Fruit fly (Drosophila melanogaster) whole organism, embryonic: ENCODE results near the gene Dhod.

Experiments used
- Abd-B ChIP-seq: fragments of 200-800 bp; sonication (Bioruptor generic); optimal IDR thresholded peaks from 2 replicates; lab custom pipeline; 2018; ENCODE audit warnings: missing biosample characterization, mild to moderate bottlenecking, missing genetic modification characterization, moderate library complexity
- Ada2b ChIP-seq: fragments of 200-800 bp; sonication (Bioruptor generic); IDR thresholded peaks from 2 replicates; pipeline ENCODE4 v1.3.6; 2022; ENCODE audit warnings: missing biosample characterization, missing genetic modification characterization
- Atf6 ChIP-seq: fragments of 200-800 bp; sonication (Bioruptor generic); IDR thresholded peaks from 2 replicates; pipeline ENCODE4 v1.3.6; 2022; ENCODE audit warnings: missing biosample characterization, missing genetic modification characterization
- B-H1 ChIP-seq: fragments of 200-800 bp; sonication (Bioruptor generic); IDR thresholded peaks from 3 replicates; pipeline ENCODE4 v1.3.6; 2022; ENCODE audit warnings: missing biosample characterization, missing genetic modification characterization
- CG10321 ChIP-seq: fragments of 200-800 bp; sonication (Bioruptor generic); IDR thresholded peaks from 2 replicates; pipeline ENCODE4 v1.3.6; 2022; ENCODE audit warnings: missing biosample characterization, missing genetic modification characterization
- CG10462 ChIP-seq: fragments of 200-800 bp; sonication (Bioruptor generic); optimal IDR thresholded peaks from 2 replicates; lab custom pipeline; 2016; ENCODE audit warnings: missing biosample characterization, missing genetic modification characterization
- CG10959 ChIP-seq: fragments of 200-800 bp; sonication (Bioruptor generic); IDR thresholded peaks from 2 replicates; pipeline ENCODE4 v1.3.6; 2022; ENCODE audit warnings: missing biosample characterization, missing genetic modification characterization
- CG11723 ChIP-seq: fragments of 200-800 bp; sonication (Bioruptor generic); optimal IDR thresholded peaks from 2 replicates; lab custom pipeline; 2017; ENCODE audit warnings: missing biosample characterization, mild to moderate bottlenecking, missing genetic modification characterization
- CG12104 ChIP-seq: fragments of 200-800 bp; sonication (Bioruptor generic); optimal IDR thresholded peaks from 3 replicates; lab custom pipeline; 2016; ENCODE audit warnings: missing biosample characterization, missing genetic modification characterization
- CG13296 ChIP-seq: fragments of 200-800 bp; sonication (Bioruptor generic); optimal IDR thresholded peaks from 3 replicates; lab custom pipeline; 2018; ENCODE audit warnings: missing biosample characterization, mild to moderate bottlenecking, missing genetic modification characterization
- CG13624 ChIP-seq: fragments of 200-800 bp; sonication (Bioruptor generic); optimal IDR thresholded peaks from 2 replicates; lab custom pipeline; 2016; ENCODE audit warnings: missing biosample characterization, missing genetic modification characterization
- CG14667 ChIP-seq: fragments of 200-800 bp; sonication (Bioruptor generic); IDR thresholded peaks from 2 replicates; pipeline ENCODE4 v1.3.6; 2022; ENCODE audit warnings: missing biosample characterization, missing genetic modification characterization
- CG15073 ChIP-seq: fragments of 200-800 bp; sonication (Bioruptor generic); optimal IDR thresholded peaks from 2 replicates; lab custom pipeline; 2016; ENCODE audit warnings: missing biosample characterization, missing genetic modification characterization
- CG15696 ChIP-seq: fragments of 200-800 bp; sonication (Bioruptor generic); optimal IDR thresholded peaks from 2 replicates; lab custom pipeline; 2019; ENCODE audit warnings: missing biosample characterization, mild to moderate bottlenecking, missing genetic modification characterization, moderate library complexity
- CG16813 ChIP-seq: fragments of 200-800 bp; sonication (Bioruptor generic); IDR thresholded peaks from 3 replicates; pipeline ENCODE4 v1.3.6; 2022; ENCODE audit warnings: missing biosample characterization, missing genetic modification characterization; ENCODE audit not compliant: partially characterized antibody
- CG17359 ChIP-seq: fragments of 200-800 bp; sonication (Bioruptor generic); optimal IDR thresholded peaks from 3 replicates; lab custom pipeline; 2018; ENCODE audit warnings: missing biosample characterization, mild to moderate bottlenecking, missing genetic modification characterization, moderate library complexity
- CG18476 ChIP-seq: fragments of 200-800 bp; sonication (Bioruptor generic); optimal IDR thresholded peaks from 2 replicates; lab custom pipeline; 2016; ENCODE audit warnings: missing biosample characterization, mild to moderate bottlenecking, missing genetic modification characterization
- CG18764 ChIP-seq: fragments of 200-800 bp; sonication (Bioruptor generic); optimal IDR thresholded peaks from 3 replicates; lab custom pipeline; 2016; ENCODE audit warnings: missing biosample characterization, missing genetic modification characterization
- CG32532 ChIP-seq: fragments of 200-800 bp; sonication (Bioruptor generic); IDR thresholded peaks from 2 replicates; pipeline ENCODE4 v1.3.6; 2022; ENCODE audit warnings: missing biosample characterization, missing genetic modification characterization
- CG4617 ChIP-seq: fragments of 200-800 bp; sonication (Bioruptor generic); optimal IDR thresholded peaks from 3 replicates; lab custom pipeline; 2016; ENCODE audit warnings: missing biosample characterization, missing genetic modification characterization, borderline replicate concordance
- CG6683 ChIP-seq: fragments of 200-800 bp; sonication (Bioruptor generic); optimal IDR thresholded peaks from 2 replicates; lab custom pipeline; 2017; ENCODE audit warnings: missing biosample characterization, mild to moderate bottlenecking, missing genetic modification characterization, missing genetic modification reagents
- CG7271 ChIP-seq: fragments of 200-800 bp; sonication (Bioruptor generic); optimal IDR thresholded peaks from 2 replicates; lab custom pipeline; 2018; ENCODE audit warnings: missing biosample characterization, mild to moderate bottlenecking, missing genetic modification characterization, moderate library complexity
- CG8281 ChIP-seq: fragments of 200-800 bp; sonication (Bioruptor generic); optimal IDR thresholded peaks from 2 replicates; lab custom pipeline; 2018; ENCODE audit warnings: missing biosample characterization, mild to moderate bottlenecking, missing genetic modification characterization, moderate library complexity
- CG8478 ChIP-seq: fragments of >200 bp; optimal IDR thresholded peaks from 2 replicates; lab custom pipeline; 2018
- CG9437 ChIP-seq: fragments of 200-800 bp; sonication (Bioruptor generic); optimal IDR thresholded peaks from 2 replicates; lab custom pipeline; 2018; ENCODE audit warnings: missing biosample characterization, mild to moderate bottlenecking, missing genetic modification characterization
- CG9932 ChIP-seq: fragments of 200-800 bp; sonication (Bioruptor generic); IDR thresholded peaks from 2 replicates; pipeline ENCODE4 v1.3.6; 2022; ENCODE audit warnings: missing biosample characterization, missing genetic modification characterization
- Camta ChIP-seq: fragments of 200-800 bp; sonication (Bioruptor generic); optimal IDR thresholded peaks from 2 replicates; lab custom pipeline; 2016; ENCODE audit warnings: missing biosample characterization, missing genetic modification characterization
- Dbx ChIP-seq: fragments of 200-800 bp; sonication (Bioruptor generic); IDR thresholded peaks from 3 replicates; pipeline ENCODE4 v1.3.6; 2022; ENCODE audit warnings: missing biosample characterization, missing genetic modification characterization
- Ets65A ChIP-seq: fragments of 200-800 bp; sonication (Bioruptor generic); peaks from one replicate; lab custom pipeline; 2016; ENCODE audit warnings: missing biosample characterization, missing genetic modification characterization
- HLH4C ChIP-seq: fragments of 200-800 bp; sonication (Bioruptor generic); IDR thresholded peaks from 3 replicates; pipeline ENCODE4 v1.3.6; 2022; ENCODE audit warnings: missing biosample characterization, missing genetic modification characterization; ENCODE audit not compliant: partially characterized antibody
- Med ChIP-seq: fragments of 200-800 bp; sonication (Bioruptor generic); peaks from one replicate; lab custom pipeline; 2016; ENCODE audit warnings: missing biosample characterization, missing genetic modification characterization, mild to moderate bottlenecking, inconsistent platforms, moderate library complexity
- Mrtf ChIP-seq: fragments of 200-800 bp; sonication (Bioruptor generic); IDR thresholded peaks from 3 replicates; pipeline ENCODE4 v1.3.6; 2022; ENCODE audit warnings: missing biosample characterization, missing genetic modification characterization
- NC2α ChIP-seq: fragments of 200-800 bp; sonication (Bioruptor generic); optimal IDR thresholded peaks from 2 replicates; lab custom pipeline; 2016; ENCODE audit warnings: missing biosample characterization, missing genetic modification characterization
- Spps ChIP-seq: fragments of 200-800 bp; sonication (Bioruptor generic); optimal IDR thresholded peaks from 2 replicates; lab custom pipeline; 2018; ENCODE audit warnings: missing biosample characterization, mild to moderate bottlenecking, missing genetic modification characterization
- YL-1 ChIP-seq: fragments of 200-800 bp; sonication (Bioruptor generic); optimal IDR thresholded peaks from 3 replicates; lab custom pipeline; 2017; ENCODE audit warnings: missing biosample characterization, mild to moderate bottlenecking, missing genetic modification characterization
- abd-A ChIP-seq: fragments of 200-800 bp; sonication (Bioruptor generic); optimal IDR thresholded peaks from 3 replicates; lab custom pipeline; 2019; ENCODE audit warnings: missing biosample characterization, mild to moderate bottlenecking, missing genetic modification characterization, moderate library complexity
- chm ChIP-seq: fragments of 200-800 bp; sonication (Bioruptor generic); IDR thresholded peaks from 2 replicates; pipeline ENCODE4 v1.3.6; 2022; ENCODE audit warnings: missing biosample characterization, missing genetic modification characterization
- dmrt11E ChIP-seq: fragments of 200-800 bp; sonication (Bioruptor generic); optimal IDR thresholded peaks from 3 replicates; lab custom pipeline; 2018; ENCODE audit warnings: missing biosample characterization, mild to moderate bottlenecking, missing genetic modification characterization, moderate library complexity
- dysf ChIP-seq: fragments of 200-800 bp; sonication (Bioruptor generic); IDR thresholded peaks from 3 replicates; pipeline ENCODE4 v1.3.6; 2022; ENCODE audit warnings: missing biosample characterization, missing genetic modification characterization
- emc ChIP-seq: fragments of 200-800 bp; sonication (Bioruptor generic); optimal IDR thresholded peaks from 2 replicates; lab custom pipeline; 2016; ENCODE audit warnings: missing biosample characterization, missing genetic modification characterization
- gem ChIP-seq: fragments of 200-800 bp; sonication (Bioruptor generic); optimal IDR thresholded peaks from 2 replicates; lab custom pipeline; 2019; ENCODE audit warnings: missing biosample characterization, mild to moderate bottlenecking, missing genetic modification characterization, moderate library complexity
- kay ChIP-seq: fragments of 200-800 bp; sonication (Bioruptor generic); optimal IDR thresholded peaks from 2 replicates; lab custom pipeline; 2016; ENCODE audit warnings: missing biosample characterization, missing genetic modification characterization
- lbe ChIP-seq: fragments of 200-800 bp; sonication (Bioruptor generic); optimal IDR thresholded peaks from 2 replicates; lab custom pipeline; 2016; ENCODE audit warnings: missing biosample characterization, mild to moderate bottlenecking, missing genetic modification characterization
- luna ChIP-seq: fragments of 200-800 bp; sonication (Bioruptor generic); optimal IDR thresholded peaks from 2 replicates; lab custom pipeline; 2016; ENCODE audit warnings: missing biosample characterization, missing genetic modification characterization
- nmo ChIP-seq: fragments of 200-800 bp; sonication (Bioruptor generic); optimal IDR thresholded peaks from 2 replicates; lab custom pipeline; 2018; ENCODE audit warnings: missing biosample characterization, mild to moderate bottlenecking, missing genetic modification characterization, moderate library complexity
- sens ChIP-seq: fragments of 200-800 bp; sonication (Bioruptor generic); peaks from one replicate; lab custom pipeline; 2016; ENCODE audit warnings: missing biosample characterization, missing genetic modification characterization
- slou ChIP-seq: fragments of 200-800 bp; sonication (Bioruptor generic); optimal IDR thresholded peaks from 3 replicates; lab custom pipeline; 2016; ENCODE audit warnings: missing biosample characterization, missing genetic modification characterization
- sqz ChIP-seq: fragments of 200-800 bp; sonication (Bioruptor generic); optimal IDR thresholded peaks from 3 replicates; lab custom pipeline; 2018; ENCODE audit warnings: missing biosample characterization, mild to moderate bottlenecking, missing genetic modification characterization
- tna ChIP-seq: fragments of 200-800 bp; sonication (Bioruptor generic); IDR thresholded peaks from 2 replicates; pipeline ENCODE4 v1.3.6; 2022; ENCODE audit warnings: missing biosample characterization, missing genetic modification characterization; ENCODE audit not compliant: partially characterized antibody
- z ChIP-seq: fragments of 200-800 bp; sonication (Bioruptor generic); IDR thresholded peaks from 3 replicates; pipeline ENCODE4 v1.3.6; 2022; ENCODE audit warnings: missing biosample characterization, missing genetic modification characterization

Gene Dhod

dm6 chr3R:8659907-8660660 lies 7.4 kb upstream of the Dhod start (continued):
- TF ChIP-seq CG10321 (GFP tag; lab: Robert Waterston, UW): peak; percentile 42; the same call in 1 of the 2 replicates
- no peak for TF ChIP-seq CG15696 (tag; lab: Kevin White, UChicago)
- peak; percentile 89 for TF ChIP-seq CG9437 (GFP tag; lab: Kevin White, UChicago)
- TF ChIP-seq Atf6: peak; percentile 30; the same call in 1 of the 2 replicates
- no peak for TF ChIP-seq CG6683 (GFP tag; lab: Kevin White, UChicago)
- no peak for TF ChIP-seq CG8478 (lab: Kevin White, UChicago)
- TF ChIP-seq CG14667 (GFP tag; lab: Robert Waterston, UW): no peak
- TF ChIP-seq Abd-B (GFP tag; lab: Kevin White, UChicago): peak; percentile 17
- no peak for TF ChIP-seq CG15073
- TF ChIP-seq sens (GFP tag; lab: Kevin White, UChicago): peak; percentile 93
- TF ChIP-seq CG13624 (GFP tag; lab: Kevin White, UChicago): peak; percentile 73
- TF ChIP-seq Camta (GFP tag; lab: Kevin White, UChicago): peak; percentile 34
- TF ChIP-seq dmrt11E (tag; lab: Kevin White, UChicago): peak; percentile 37
- no peak for TF ChIP-seq kay (GFP tag; lab: Kevin White, UChicago)
- TF ChIP-seq CG7271 (tag; lab: Kevin White, UChicago): peak; percentile 66
- TF ChIP-seq CG10462 (GFP tag; lab: Kevin White, UChicago): no peak
- peak; percentile 92 for TF ChIP-seq CG16813 (GFP tag; lab: Robert Waterston, UW)
- no peak for TF ChIP-seq lbe
- peak; percentile 46 for TF ChIP-seq slou
- TF ChIP-seq HLH4C (GFP tag; lab: Robert Waterston, UW): peak; percentile 88
- peak; percentile 98 for TF ChIP-seq Med
- TF ChIP-seq CG13296 (GFP tag; lab: Kevin White, UChicago): peak; percentile 12
- TF ChIP-seq Mrtf: no peak
- no peak for TF ChIP-seq CG18476 (GFP tag; lab: Kevin White, UChicago)
- peak; percentile 2 for TF ChIP-seq CG17359 (tag; lab: Kevin White, UChicago)
- peak; percentile 8 for TF ChIP-seq abd-A (tag; lab: Kevin White, UChicago)
- TF ChIP-seq CG32532: peak; percentile 60; the same call in 1 of the 2 replicates
- no peak for TF ChIP-seq CG8281
- peak; percentile 5 for TF ChIP-seq luna
- peak; percentile 87 for TF ChIP-seq tna (GFP tag; lab: Robert Waterston, UW)
- peak; percentile 37 for TF ChIP-seq emc (GFP tag; lab: Kevin White, UChicago)
- TF ChIP-seq B-H1 (GFP tag; lab: Robert Waterston, UW): no peak
- 0 out of 2 replicates have a peak, but pooled peaks have one; percentile 17 for TF ChIP-seq Ada2b (GFP tag; lab: Robert Waterston, UW)
- peak; percentile 4 for TF ChIP-seq NC2α (GFP tag; lab: Kevin White, UChicago)
- TF ChIP-seq chm (GFP tag; lab: Robert Waterston, UW): peak; percentile 56
- no peak for TF ChIP-seq CG12104
- TF ChIP-seq CG9932 (GFP tag; lab: Robert Waterston, UW): peak; percentile 66
- peak; percentile 87 for TF ChIP-seq sqz
- peak; percentile 16 for TF ChIP-seq CG18764
- peak; percentile 28 for TF ChIP-seq gem
- TF ChIP-seq dysf (GFP tag; lab: Robert Waterston, UW): peak; percentile 51; the same call in 2 of the 3 replicates
- peak; percentile 64 for TF ChIP-seq nmo
- TF ChIP-seq CG4617 (GFP tag; lab: Kevin White, UChicago): peak; percentile 77
- peak; percentile 84 for TF ChIP-seq Ets65A (GFP tag; lab: Kevin White, UChicago)
- peak; percentile 32 for TF ChIP-seq CG11723 (GFP tag; lab: Kevin White, UChicago)
- TF ChIP-seq z (GFP tag; lab: Robert Waterston, UW): no peak
- TF ChIP-seq CG10959 (GFP tag; lab: Robert Waterston, UW): peak; percentile 12; the same call in 1 of the 2 replicates
- peak; percentile 90 for TF ChIP-seq YL-1 (GFP tag; lab: Kevin White, UChicago)
- TF ChIP-seq Spps (tag; lab: Kevin White, UChicago): no peak
- TF ChIP-seq Dbx: peak; percentile 80; the same call in 2 of the 3 replicates
